Fruit fly (Drosophila melanogaster) whole organism, embryonic: ENCODE measurements around the gene Rsph1.

Experiments used
- Ada2b ChIP-seq: fragments of 200-800 bp; sonication (Bioruptor generic); IDR thresholded peaks from 2 replicates; pipeline ENCODE4 v1.3.6; 2022; ENCODE audit warnings: missing biosample characterization, missing genetic modification characterization
- Aef1 ChIP-seq: fragments of 200-800 bp; sonication (Bioruptor generic); IDR thresholded peaks from 3 replicates; pipeline ENCODE4 v1.3.6; 2022; ENCODE audit warnings: missing biosample characterization, missing genetic modification characterization
- Asciz ChIP-seq: fragments of 200-800 bp; sonication (Bioruptor generic); optimal IDR thresholded peaks from 2 replicates; lab custom pipeline; 2017; ENCODE audit warnings: missing biosample characterization, mild to moderate bottlenecking, missing genetic modification characterization, missing genetic modification reagents
- Atf-2 ChIP-seq: fragments of 200-800 bp; sonication (Bioruptor generic); optimal IDR thresholded peaks from 2 replicates; lab custom pipeline; 2016; ENCODE audit warnings: missing biosample characterization, missing genetic modification characterization
- B-H1 ChIP-seq: fragments of 200-800 bp; sonication (Bioruptor generic); IDR thresholded peaks from 3 replicates; pipeline ENCODE4 v1.3.6; 2022; ENCODE audit warnings: missing biosample characterization, missing genetic modification characterization
- Blimp-1 ChIP-seq: fragments of 200-800 bp; sonication (Bioruptor generic); optimal IDR thresholded peaks from 3 replicates; lab custom pipeline; 2018; ENCODE audit warnings: missing biosample characterization, missing genetic modification characterization, mild to moderate bottlenecking, moderate library complexity, missing genetic modification reagents
- CG10209 ChIP-seq: fragments of 200-800 bp; sonication (Bioruptor generic); optimal IDR thresholded peaks from 3 replicates; lab custom pipeline; 2017; ENCODE audit warnings: missing biosample characterization, mild to moderate bottlenecking, missing genetic modification characterization, missing genetic modification reagents
- CG10959 ChIP-seq: fragments of 200-800 bp; sonication (Bioruptor generic); IDR thresholded peaks from 2 replicates; pipeline ENCODE4 v1.3.6; 2022; ENCODE audit warnings: missing biosample characterization, missing genetic modification characterization
- CG12104 ChIP-seq: fragments of 200-800 bp; sonication (Bioruptor generic); optimal IDR thresholded peaks from 3 replicates; lab custom pipeline; 2016; ENCODE audit warnings: missing biosample characterization, missing genetic modification characterization
- CG14014 ChIP-seq: fragments of 200-800 bp; sonication (Bioruptor generic); IDR thresholded peaks from 2 replicates; pipeline ENCODE4 v1.3.6; 2022; ENCODE audit warnings: missing biosample characterization, missing genetic modification characterization
- CG1602 ChIP-seq: fragments of 200-800 bp; sonication (Bioruptor generic); optimal IDR thresholded peaks from 3 replicates; lab custom pipeline; 2016; ENCODE audit warnings: missing biosample characterization, missing genetic modification characterization
- CG1647 ChIP-seq: fragments of 200-800 bp; sonication (Bioruptor generic); optimal IDR thresholded peaks from 3 replicates; lab custom pipeline; 2016; ENCODE audit warnings: missing biosample characterization, missing genetic modification characterization
- CG2202 ChIP-seq: fragments of 200-800 bp; sonication (Bioruptor generic); optimal IDR thresholded peaks from 2 replicates; lab custom pipeline; 2018; ENCODE audit warnings: missing biosample characterization, mild to moderate bottlenecking, missing genetic modification characterization
- CG31441 ChIP-seq: fragments of 200-800 bp; sonication (Bioruptor generic); IDR thresholded peaks from 2 replicates; pipeline ENCODE4 v1.3.6; 2022; ENCODE audit warnings: missing biosample characterization, missing genetic modification characterization
- CG8281 ChIP-seq: fragments of 200-800 bp; sonication (Bioruptor generic); optimal IDR thresholded peaks from 2 replicates; lab custom pipeline; 2018; ENCODE audit warnings: missing biosample characterization, mild to moderate bottlenecking, missing genetic modification characterization, moderate library complexity
- CG8765 ChIP-seq: fragments of 200-800 bp; sonication (Bioruptor generic); IDR thresholded peaks from 2 replicates; pipeline ENCODE4 v1.3.6; 2022; ENCODE audit warnings: missing biosample characterization, missing genetic modification characterization
- CG8924 ChIP-seq: fragments of 200-800 bp; optimal IDR thresholded peaks from 3 replicates; lab custom pipeline; 2019; ENCODE audit warnings: missing biosample characterization, mild to moderate bottlenecking, missing genetic modification characterization, moderate library complexity
- CG9437 ChIP-seq: fragments of 200-800 bp; sonication (Bioruptor generic); optimal IDR thresholded peaks from 2 replicates; lab custom pipeline; 2018; ENCODE audit warnings: missing biosample characterization, mild to moderate bottlenecking, missing genetic modification characterization
- CTCF ChIP-seq: fragments of 200-800 bp; sonication (Bioruptor generic); optimal IDR thresholded peaks from 2 replicates; lab custom pipeline; 2017; ENCODE audit warnings: missing biosample characterization, mild to moderate bottlenecking, missing genetic modification characterization, moderate library complexity
- CrebB ChIP-seq: fragments of 200-800 bp; sonication (Bioruptor generic); optimal IDR thresholded peaks from 3 replicates; lab custom pipeline; 2018; ENCODE audit warnings: missing biosample characterization, mild to moderate bottlenecking, missing genetic modification characterization
- HmgZ ChIP-seq: fragments of 200-800 bp; sonication (Bioruptor generic); optimal IDR thresholded peaks from 2 replicates; lab custom pipeline; 2018; ENCODE audit warnings: missing biosample characterization, mild to moderate bottlenecking, missing genetic modification characterization
- MESR4 ChIP-seq: fragments of 200-800 bp; sonication (Bioruptor generic); optimal IDR thresholded peaks from 2 replicates; lab custom pipeline; 2018; ENCODE audit warnings: missing biosample characterization, mild to moderate bottlenecking, missing genetic modification characterization, moderate library complexity
- Meics ChIP-seq: fragments of 200-800 bp; sonication (Bioruptor generic); optimal IDR thresholded peaks from 2 replicates; lab custom pipeline; 2017; ENCODE audit warnings: missing biosample characterization, mild to moderate bottlenecking, missing genetic modification characterization
- Ravus ChIP-seq: fragments of 200-800 bp; sonication (Bioruptor generic); IDR thresholded peaks from 2 replicates; pipeline ENCODE4 v1.3.6; 2022; ENCODE audit warnings: missing biosample characterization, missing genetic modification characterization
- Rx ChIP-seq: fragments of 200-800 bp; sonication (Bioruptor generic); IDR thresholded peaks from 2 replicates; pipeline ENCODE4 v1.3.6; 2022; ENCODE audit warnings: missing biosample characterization, missing genetic modification characterization
- Side ChIP-seq: fragments of 200-800 bp; sonication (Bioruptor generic); optimal IDR thresholded peaks from 2 replicates; lab custom pipeline; 2016; ENCODE audit warnings: missing biosample characterization, missing genetic modification characterization
- Sin3A ChIP-seq: fragments of >200 bp; optimal IDR thresholded peaks from 2 replicates; lab custom pipeline; 2018
- Six4 ChIP-seq: fragments of 200-800 bp; sonication (Bioruptor generic); optimal IDR thresholded peaks from 2 replicates; lab custom pipeline; 2016; ENCODE audit warnings: missing biosample characterization, missing genetic modification characterization
- Spps ChIP-seq: fragments of 200-800 bp; sonication (Bioruptor generic); optimal IDR thresholded peaks from 2 replicates; lab custom pipeline; 2018; ENCODE audit warnings: missing biosample characterization, mild to moderate bottlenecking, missing genetic modification characterization
- Vsx1 ChIP-seq: fragments of 200-800 bp; sonication (Bioruptor generic); optimal IDR thresholded peaks from 2 replicates; lab custom pipeline; 2017; ENCODE audit warnings: missing biosample characterization, mild to moderate bottlenecking, missing genetic modification characterization, missing genetic modification reagents
- amos ChIP-seq: fragments of 200-800 bp; sonication (Bioruptor generic); IDR thresholded peaks from 2 replicates; pipeline ENCODE4 v1.3.6; 2022; ENCODE audit warnings: missing biosample characterization, missing genetic modification characterization; ENCODE audit not compliant: partially characterized antibody
- ap ChIP-seq: fragments of 200-800 bp; sonication (Bioruptor generic); IDR thresholded peaks from 2 replicates; pipeline ENCODE4 v1.3.6; 2022; ENCODE audit warnings: missing biosample characterization, missing genetic modification characterization
- az2 ChIP-seq: fragments of 200-800 bp; sonication (Bioruptor generic); optimal IDR thresholded peaks from 3 replicates; lab custom pipeline; 2016; ENCODE audit warnings: missing biosample characterization, missing genetic modification characterization
- cato ChIP-seq: fragments of 200-800 bp; sonication (Bioruptor generic); optimal IDR thresholded peaks from 2 replicates; lab custom pipeline; 2016; ENCODE audit warnings: missing biosample characterization, missing genetic modification characterization, borderline replicate concordance
- chinmo ChIP-seq: fragments of 200-800 bp; sonication (Bioruptor generic); IDR thresholded peaks from 4 replicates; pipeline ENCODE4 v1.3.6; 2022; ENCODE audit warnings: missing biosample characterization, missing genetic modification characterization; ENCODE audit not compliant: partially characterized antibody
- ci ChIP-seq: fragments of 200-800 bp; sonication (Bioruptor generic); IDR thresholded peaks from 3 replicates; pipeline ENCODE4 v1.3.6; 2022; ENCODE audit warnings: missing biosample characterization, missing genetic modification characterization
- crp ChIP-seq, 2 experiments: fragments of 200-800 bp; sonication (Bioruptor generic); optimal IDR thresholded peaks; 2 replicates in 1 of 2; 3 replicates in 1 of 2; lab custom pipeline; 2017; ENCODE audit warnings: missing biosample characterization in 2 of 2, missing genetic modification characterization in 2 of 2, mild to moderate bottlenecking in 1 of 2, moderate library complexity in 1 of 2
- dm ChIP-seq: fragments of 200-800 bp; sonication (Bioruptor generic); optimal IDR thresholded peaks from 3 replicates; lab custom pipeline; 2016; ENCODE audit warnings: missing biosample characterization, missing genetic modification characterization
- gfzf ChIP-seq: fragments of 200-800 bp; sonication (Bioruptor generic); optimal IDR thresholded peaks from 2 replicates; lab custom pipeline; 2016; ENCODE audit warnings: missing biosample characterization, mild to moderate bottlenecking, missing genetic modification characterization, moderate library complexity
- ken ChIP-seq: fragments of 200-800 bp; sonication (Bioruptor generic); IDR thresholded peaks from 3 replicates; pipeline ENCODE4 v1.3.6; 2022; ENCODE audit warnings: missing biosample characterization, missing genetic modification characterization
- knrl ChIP-seq: fragments of 200-800 bp; sonication (Bioruptor generic); IDR thresholded peaks from 3 replicates; pipeline ENCODE4 v1.3.6; 2022; ENCODE audit warnings: missing biosample characterization, missing genetic modification characterization; ENCODE audit not compliant: partially characterized antibody
- lola ChIP-seq, 3 experiments: fragments of >200 bp in 2 of 3; fragments of 200-800 bp in 1 of 3; sonication (Bioruptor generic) in 1 of 3; optimal IDR thresholded peaks; 2 replicates each; lab custom pipeline; 2017 to 2019; ENCODE audit warnings: missing biosample characterization in 3 of 3, missing genetic modification characterization in 3 of 3, mild to moderate bottlenecking in 1 of 3, moderate library complexity in 1 of 3
- mam ChIP-seq: fragments of 200-800 bp; sonication (Bioruptor generic); optimal IDR thresholded peaks from 3 replicates; lab custom pipeline; 2016; ENCODE audit warnings: missing biosample characterization, missing genetic modification characterization
- pfk ChIP-seq: fragments of 200-800 bp; sonication (Bioruptor generic); optimal IDR thresholded peaks from 2 replicates; lab custom pipeline; 2018; ENCODE audit warnings: missing biosample characterization, mild to moderate bottlenecking, missing genetic modification characterization, moderate library complexity
- pum ChIP-seq: fragments of 200-800 bp; sonication (Bioruptor generic); optimal IDR thresholded peaks from 2 replicates; lab custom pipeline; 2016; ENCODE audit warnings: missing biosample characterization, missing genetic modification characterization
- sc ChIP-seq, 3 experiments: fragments of >200 bp in 2 of 3; fragments of 200-800 bp in 1 of 3; sonication (Bioruptor generic) in 1 of 3; optimal IDR thresholded peaks; 2 replicates in 2 of 3; 3 replicates in 1 of 3; lab custom pipeline; 2017; ENCODE audit warnings: mild to moderate bottlenecking in 1 of 3, missing biosample characterization in 1 of 3, missing genetic modification characterization in 1 of 3, missing genetic modification reagents in 1 of 3
- so ChIP-seq: fragments of 200-800 bp; sonication (Bioruptor generic); IDR thresholded peaks from 3 replicates; pipeline ENCODE4 v1.3.6; 2022; ENCODE audit warnings: missing biosample characterization, missing genetic modification characterization
- ssp ChIP-seq: fragments of 200-800 bp; sonication (Bioruptor generic); IDR thresholded peaks from 2 replicates; pipeline ENCODE4 v1.3.6; 2022; ENCODE audit warnings: missing biosample characterization, missing genetic modification characterization
- tin ChIP-seq: fragments of 200-800 bp; sonication (Bioruptor generic); optimal IDR thresholded peaks from 3 replicates; lab custom pipeline; 2016; ENCODE audit warnings: missing biosample characterization, missing genetic modification characterization
- wdn ChIP-seq: fragments of 200-800 bp; sonication (Bioruptor generic); IDR thresholded peaks from 2 replicates; pipeline ENCODE4 v1.3.6; 2022; ENCODE audit warnings: missing biosample characterization, missing genetic modification characterization
- zen ChIP-seq: fragments of 200-800 bp; sonication (Bioruptor generic); optimal IDR thresholded peaks from 3 replicates; lab custom pipeline; 2018; ENCODE audit warnings: missing biosample characterization, mild to moderate bottlenecking, missing genetic modification characterization, moderate library complexity

Gene Rsph1

DNA sequence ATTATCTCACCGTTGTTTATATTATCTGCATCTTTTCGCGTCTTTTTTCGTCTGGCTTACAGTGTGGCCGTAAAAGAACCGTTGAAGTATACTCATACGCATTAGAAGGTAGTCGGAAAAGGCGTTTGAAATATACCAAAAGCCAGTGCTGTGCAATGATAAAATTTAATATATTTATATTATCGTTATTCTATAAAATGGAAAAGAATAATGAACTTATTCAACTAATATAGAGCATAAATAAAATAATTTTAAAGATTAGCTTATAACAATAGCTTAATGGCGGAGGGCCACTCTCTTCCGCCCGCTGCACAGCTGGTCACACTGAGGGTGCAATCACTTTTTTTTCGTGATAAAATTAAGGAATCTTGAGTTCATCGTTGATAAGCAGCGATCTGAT, 8.6 kb downstream of the Rsph1 start, which contains the start of the genes CG16974 and Edem2 (continued):
- TF ChIP-seq pfk (no peak), Atf-2 (GFP tag; lab: Kevin White, UChicago) (no peak), CG10959 (peak; percentile 26; the same call in 1 of the 2 replicates), dm (GFP tag; lab: Kevin White, UChicago) (peak; percentile 5), lola (GFP tag; optimal IDR thresholded peaks at IDR 0.05; lab: Kevin White, UChicago) (peak in 1 of 3 experiments; percentile 66), Ada2b (GFP tag; lab: Robert Waterston, UW) (peak; percentile 64), mam (GFP tag; lab: Kevin White, UChicago) (peak; percentile 34), Sin3A (lab: Kevin White, UChicago) (peak; percentile 60), Side (GFP tag; lab: Kevin White, UChicago) (no peak), amos (no peak), tin (GFP tag; lab: Kevin White, UChicago) (peak; percentile 79), pum (no peak), CG8924 (tag; lab: Kevin White, UChicago) (peak; percentile 69), Blimp-1 (GFP tag; lab: Kevin White, UChicago) (no peak), wdn (GFP tag; lab: Robert Waterston, UW) (peak; percentile 78), Six4 (GFP tag; lab: Kevin White, UChicago) (peak; percentile 64), MESR4 (GFP tag; lab: Kevin White, UChicago) (peak; percentile 71), CG31441 (no peak), Spps (tag; lab: Kevin White, UChicago) (peak; percentile 50), CG14014 (peak; percentile 72), so (peak; percentile 31; the same call in 1 of the 3 replicates), Rx (GFP tag; lab: Robert Waterston, UW) (peak; percentile 49), CG1602 (GFP tag; lab: Kevin White, UChicago) (peak; percentile 76), ken (GFP tag; lab: Robert Waterston, UW) (peak; percentile 79), chinmo (GFP tag; lab: Robert Waterston, UW) (no peak), ssp (GFP tag; lab: Robert Waterston, UW) (peak; percentile 67), CG12104 (GFP tag; lab: Kevin White, UChicago) (peak; percentile 60), CG1647 (GFP tag; lab: Kevin White, UChicago) (peak; percentile 39), CrebB (tag; lab: Kevin White, UChicago) (peak; percentile 12), CG9437 (GFP tag; lab: Kevin White, UChicago) (peak; percentile 25), Meics (GFP tag; lab: Kevin White, UChicago) (no peak), Aef1 (GFP tag; lab: Robert Waterston, UW) (peak; percentile 70), CG2202 (peak; percentile 42), knrl (GFP tag; lab: Robert Waterston, UW) (peak; percentile 48), CG10209 (GFP tag; lab: Kevin White, UChicago) (no peak), ap (GFP tag; lab: Robert Waterston, UW) (peak; percentile 63), B-H1 (GFP tag; lab: Robert Waterston, UW) (peak; percentile 59), CTCF (no peak), crp (GFP tag; optimal IDR thresholded peaks at IDR 0.05; lab: Kevin White, UChicago) (peak in 1 of 2 experiments; percentile 73), cato (GFP tag; lab: Kevin White, UChicago) (peak; percentile 26), zen (peak; percentile 85), gfzf (peak; percentile 73), HmgZ (tag; lab: Kevin White, UChicago) (peak; percentile 62), Ravus (GFP tag; lab: Robert Waterston, UW) (peak; percentile 13; the same call in 1 of the 2 replicates), sc (optimal IDR thresholded peaks at IDR 0.05; lab: Kevin White, UChicago) (no peak), sc (GFP tag; optimal IDR thresholded peaks at IDR 0.05; lab: Kevin White, UChicago) (no peak), CG8281 (tag; lab: Kevin White, UChicago) (no peak), Vsx1 (GFP tag; lab: Kevin White, UChicago) (no peak), az2 (peak; percentile 79), CG8765 (GFP tag; lab: Robert Waterston, UW) (peak; percentile 46; the same call in 1 of the 2 replicates), Asciz (GFP tag; lab: Kevin White, UChicago) (no peak), ci (GFP tag; lab: Robert Waterston, UW) (peak; percentile 80)
